Worm (Caenorhabditis elegans) whole organism, L1 larva: Measurements from ENCODE around the gene ssu-1.

Source experiments
- C16A3.4 ChIP-seq: fragments of 150-350 bp; optimal IDR thresholded peaks from 2 replicates; lab custom pipeline; 2014; ENCODE audit warnings: missing biosample characterization, missing genetic modification characterization
- C34B4.2 ChIP-seq: sonication (generic microtip); optimal IDR thresholded peaks from 2 replicates; lab custom pipeline; 2017; ENCODE audit warnings: mild to moderate bottlenecking, missing genetic modification characterization, missing compliant biosample characterization
- F16B12.6 ChIP-seq: fragments of 150-350 bp; optimal IDR thresholded peaks from 2 replicates; lab custom pipeline; 2014; ENCODE audit warnings: missing biosample characterization, missing genetic modification characterization
- ceh-82 ChIP-seq, 3 experiments: fragments of 150-350 bp in 1 of 3; sonication (generic microtip) in 2 of 3; optimal IDR thresholded peaks; 2 replicates each; lab custom pipeline; 2014 to 2017; ENCODE audit warnings: missing biosample characterization in 3 of 3, missing genetic modification characterization in 3 of 3
- dsc-1 ChIP-seq: sonication (generic microtip); optimal IDR thresholded peaks from 2 replicates; lab custom pipeline; 2016; ENCODE audit warnings: mild to moderate bottlenecking, missing genetic modification characterization, missing compliant biosample characterization
- efl-1 ChIP-seq, 4 experiments: fragments of 150-350 bp; optimal IDR thresholded peaks in 3 of 4; peaks in 1 of 4; 1 replicate in 1 of 4; 2 replicates in 3 of 4; lab custom pipeline; 2014; ENCODE audit warnings: missing biosample characterization in 2 of 4, missing genetic modification characterization in 2 of 4, missing genetic modification reagents in 2 of 4
- efl-3 ChIP-seq: fragments of 200-800 bp; sonication (Bioruptor generic); optimal IDR thresholded peaks from 2 replicates; lab custom pipeline; 2018; ENCODE audit warnings: mild to moderate bottlenecking, missing genetic modification characterization, missing compliant biosample characterization
- egl-13 ChIP-seq: sonication (generic microtip); optimal IDR thresholded peaks from 2 replicates; lab custom pipeline; 2016; ENCODE audit warnings: missing genotype, missing genetic modification reagents, missing genetic modification characterization, missing compliant biosample characterization
- egl-27 ChIP-seq, 2 experiments: fragments of 150-350 bp in 1 of 2; sonication (generic microtip); optimal IDR thresholded peaks; 3 replicates each; lab custom pipeline; 2017 to 2018; ENCODE audit warnings: missing biosample characterization in 2 of 2, missing genetic modification characterization in 2 of 2, missing genetic modification reagents in 2 of 2
- elt-2 ChIP-seq: sonication (generic microtip); optimal IDR thresholded peaks from 2 replicates; lab custom pipeline; 2016; ENCODE audit warnings: missing genetic modification characterization, mild to moderate bottlenecking, inconsistent platforms, missing compliant biosample characterization, missing genetic modification reagents
- fkh-10 ChIP-seq: sonication (generic microtip); optimal IDR thresholded peaks from 2 replicates; lab custom pipeline; 2017; ENCODE audit warnings: missing biosample characterization, missing genetic modification reagents, missing genetic modification characterization
- fkh-8 ChIP-seq: sonication (generic microtip); optimal IDR thresholded peaks from 2 replicates; lab custom pipeline; 2016; ENCODE audit warnings: mild to moderate bottlenecking, missing genetic modification characterization, missing compliant biosample characterization
- fos-1 ChIP-seq: fragments of 150-350 bp; optimal IDR thresholded peaks from 2 replicates; lab custom pipeline; 2014; ENCODE audit warnings: missing biosample characterization, missing genetic modification characterization
- hlh-4 ChIP-seq: sonication (generic microtip); optimal IDR thresholded peaks from 2 replicates; lab custom pipeline; 2016; ENCODE audit warnings: mild to moderate bottlenecking, missing genetic modification characterization, missing compliant biosample characterization
- isw-1 ChIP-seq: fragments of 200-800 bp; sonication (Bioruptor generic); IDR thresholded peaks from 2 replicates; pipeline ENCODE4 v1.3.6; 2022; ENCODE audit warnings: missing genetic modification characterization, missing compliant biosample characterization
- jun-1 ChIP-seq: fragments of 150-350 bp; optimal IDR thresholded peaks from 2 replicates; lab custom pipeline; 2014; ENCODE audit warnings: missing biosample characterization, missing genetic modification reagents, missing genetic modification characterization
- lin-35 ChIP-seq, 2 experiments: fragments of 150-350 bp; optimal IDR thresholded peaks; 2 replicates each; lab custom pipeline; 2014; ENCODE audit warnings: missing biosample characterization in 2 of 2, missing genetic modification characterization in 2 of 2, missing genetic modification reagents in 2 of 2
- lsy-2 ChIP-seq, 2 experiments: fragments of 150-350 bp; optimal IDR thresholded peaks; 2 replicates each; lab custom pipeline; 2014; ENCODE audit warnings: missing biosample characterization in 2 of 2, missing genetic modification characterization in 2 of 2
- nhr-12 ChIP-seq: sonication (generic microtip); optimal IDR thresholded peaks from 2 replicates; lab custom pipeline; 2017; ENCODE audit warnings: missing biosample characterization, missing genetic modification characterization
- nhr-19 ChIP-seq: fragments of 200-800 bp; sonication (Bioruptor generic); conservative IDR thresholded peaks from 2 replicates; pipeline ENCODE4 v1.3.6; 2022; ENCODE audit warnings: missing genetic modification characterization, missing compliant biosample characterization
- nhr-20 ChIP-seq: sonication (generic microtip); optimal IDR thresholded peaks from 2 replicates; lab custom pipeline; 2016; ENCODE audit warnings: mild to moderate bottlenecking, missing genetic modification characterization, missing compliant biosample characterization
- nhr-237 ChIP-seq: fragments of 150-350 bp; optimal IDR thresholded peaks from 2 replicates; lab custom pipeline; 2014; ENCODE audit warnings: missing biosample characterization, missing genetic modification characterization
- nhr-28 ChIP-seq: fragments of 150-350 bp; optimal IDR thresholded peaks from 2 replicates; lab custom pipeline; 2014; ENCODE audit warnings: missing biosample characterization, missing genetic modification characterization
- nhr-71 ChIP-seq: sonication (generic microtip); optimal IDR thresholded peaks from 2 replicates; lab custom pipeline; 2016; ENCODE audit warnings: mild to moderate bottlenecking, missing genetic modification characterization, moderate library complexity, missing compliant biosample characterization
- nhr-76 ChIP-seq: sonication (generic microtip); optimal IDR thresholded peaks from 2 replicates; lab custom pipeline; 2017; ENCODE audit warnings: missing biosample characterization, missing genetic modification characterization
- nhr-77 ChIP-seq: fragments of 150-350 bp; optimal IDR thresholded peaks from 2 replicates; lab custom pipeline; 2014; ENCODE audit warnings: missing biosample characterization, missing genetic modification characterization
- nhr-85 ChIP-seq: sonication (generic microtip); peaks from one replicate; lab custom pipeline; 2016; ENCODE audit warnings: missing genetic modification characterization, inconsistent platforms, missing compliant biosample characterization
- nhr-90 ChIP-seq: sonication (generic microtip); optimal IDR thresholded peaks from 2 replicates; lab custom pipeline; 2016; ENCODE audit warnings: mild to moderate bottlenecking, missing genetic modification characterization, missing compliant biosample characterization; ENCODE audit not compliant: poor library complexity
- pag-3 ChIP-seq: sonication (generic microtip); optimal IDR thresholded peaks from 2 replicates; lab custom pipeline; 2017; ENCODE audit warnings: missing genetic modification characterization, mild to moderate bottlenecking, missing compliant biosample characterization, antibody characterized with exemption, borderline replicate concordance; ENCODE audit not compliant: insufficient read depth
- pax-3 ChIP-seq: fragments of 200-800 bp; sonication (Bioruptor generic); optimal IDR thresholded peaks from 2 replicates; lab custom pipeline; 2018; ENCODE audit warnings: mild to moderate bottlenecking, missing genetic modification characterization, moderate library complexity, missing compliant biosample characterization
- pqm-1 ChIP-seq: sonication (generic microtip); optimal IDR thresholded peaks from 3 replicates; lab custom pipeline; 2017; ENCODE audit warnings: missing biosample characterization, missing genetic modification characterization
- snu-23 ChIP-seq: sonication (generic microtip); optimal IDR thresholded peaks from 2 replicates; lab custom pipeline; 2016; ENCODE audit warnings: missing genetic modification characterization, missing compliant biosample characterization
- sup-37 ChIP-seq: fragments of 200-800 bp; sonication (Bioruptor generic); optimal IDR thresholded peaks from 2 replicates; lab custom pipeline; 2018; ENCODE audit warnings: mild to moderate bottlenecking, missing genetic modification characterization, missing compliant biosample characterization
- tlp-1 ChIP-seq: fragments of 150-350 bp; optimal IDR thresholded peaks from 2 replicates; lab custom pipeline; 2014; ENCODE audit warnings: missing biosample characterization, missing genetic modification characterization
- xbp-1 ChIP-seq: sonication (generic microtip); optimal IDR thresholded peaks from 2 replicates; lab custom pipeline; 2016; ENCODE audit warnings: missing genetic modification characterization, missing compliant biosample characterization
- zag-1 ChIP-seq: fragments of 150-350 bp; optimal IDR thresholded peaks from 2 replicates; lab custom pipeline; 2014; ENCODE audit warnings: missing biosample characterization, missing genetic modification characterization
- ztf-11 ChIP-seq, 2 experiments: sonication (generic microtip); optimal IDR thresholded peaks; 2 replicates each; lab custom pipeline; 2016 to 2017; ENCODE audit warnings: missing genetic modification characterization in 2 of 2, missing biosample characterization in 1 of 2, missing compliant biosample characterization in 1 of 2

ssu-1 gene

ce11 chrV:20164059-20164892 is 31.2 kb upstream of the ssu-1 start, which contains the start of gene F19B2.5:
F19B2.5 (minus strand) TSS chrV:20164165.
- TF ChIP-seq nhr-71 (tag; lab: Kevin White, UChicago) (peak; percentile 67), F16B12.6 (tag; lab: Kevin White, UChicago) (no peak), nhr-76 (tag; lab: Kevin White, UChicago) (no peak), pax-3 (tag; lab: Kevin White, UChicago) (peak; percentile 25), xbp-1 (tag; lab: Kevin White, UChicago) (no peak), tlp-1 (tag; lab: Kevin White, UChicago) (no peak), pag-3 (no peak), lsy-2 (tag; optimal IDR thresholded peaks at IDR 0.05; lab: Kevin White, UChicago) (no peak), nhr-90 (peak; percentile 47), nhr-20 (tag; lab: Kevin White, UChicago) (peak; percentile 50), pqm-1 (tag; lab: Kevin White, UChicago) (peak; percentile 72), zag-1 (no peak), sup-37 (GFP tag; lab: Kevin White, UChicago) (no peak), snu-23 (no peak), nhr-77 (no peak), efl-1 (optimal IDR thresholded peaks at IDR 0.05; lab: Kevin White, UChicago) (no peak), efl-1 (GFP tag; optimal IDR thresholded peaks at IDR 0.05 in 1 of 2; lab: Kevin White, UChicago) (no peak), elt-2 (tag; lab: Kevin White, UChicago) (peak; percentile 99), lin-35 (GFP tag; optimal IDR thresholded peaks at IDR 0.05; lab: Kevin White, UChicago) (peak in 1 of 2 experiments; percentile 46), nhr-85 (no peak), nhr-19 (GFP tag; lab: Robert Waterston, UW) (0 out of 2 replicates have a peak, but pooled peaks have one; percentile 8), fkh-8 (tag; lab: Kevin White, UChicago) (no peak), nhr-237 (tag; lab: Kevin White, UChicago) (no peak), fkh-10 (GFP tag; lab: Kevin White, UChicago) (no peak), fos-1 (tag; lab: Kevin White, UChicago) (no peak), hlh-4 (tag; lab: Kevin White, UChicago) (no peak), jun-1 (tag; lab: Kevin White, UChicago) (peak; percentile 66)

ce11 chrV:20163105-20163449 is 30.0 kb upstream of the ssu-1 start:
- no peak for TF ChIP-seq lsy-2 (tag; optimal IDR thresholded peaks at IDR 0.05; lab: Kevin White, UChicago)
- no peak for TF ChIP-seq C34B4.2 (tag; lab: Kevin White, UChicago)
- no peak for TF ChIP-seq egl-13 (tag; lab: Kevin White, UChicago)
- no peak for TF ChIP-seq ceh-82 (tag; optimal IDR thresholded peaks at IDR 0.05; lab: Kevin White, UChicago)
- no peak for TF ChIP-seq efl-3 (GFP tag; lab: Kevin White, UChicago)
- no peak for TF ChIP-seq nhr-28 (tag; lab: Kevin White, UChicago)
- TF ChIP-seq dsc-1 (tag; lab: Kevin White, UChicago), result no peak
- no peak for TF ChIP-seq isw-1 (GFP tag; lab: Robert Waterston, UW)
- no peak for TF ChIP-seq F16B12.6 (tag; lab: Kevin White, UChicago)
- no peak for TF ChIP-seq C16A3.4 (tag; lab: Kevin White, UChicago)
- TF ChIP-seq nhr-12 (tag; lab: Kevin White, UChicago), result no peak
- no peak for TF ChIP-seq elt-2 (tag; lab: Kevin White, UChicago)
- no peak for TF ChIP-seq egl-27 (tag; optimal IDR thresholded peaks at IDR 0.05; lab: Kevin White, UChicago)
- TF ChIP-seq ztf-11 (tag; optimal IDR thresholded peaks at IDR 0.05; lab: Kevin White, UChicago), result no peak
- no peak for TF ChIP-seq tlp-1 (tag; lab: Kevin White, UChicago)
